Fruit fly (Drosophila melanogaster) whole organism, embryonic: ENCODE measurements around the gene CG33795.

Experiments used
- CG10209 ChIP-seq: fragments of 200-800 bp; sonication (Bioruptor generic); optimal IDR thresholded peaks from 3 replicates; lab custom pipeline; 2017; ENCODE audit warnings: missing biosample characterization, mild to moderate bottlenecking, missing genetic modification characterization, missing genetic modification reagents
- CG10979 ChIP-seq: fragments of 200-800 bp; sonication (Bioruptor generic); optimal IDR thresholded peaks from 2 replicates; lab custom pipeline; 2018; ENCODE audit warnings: missing biosample characterization, mild to moderate bottlenecking, missing genetic modification characterization, moderate library complexity
- CG12219 ChIP-seq: fragments of 200-800 bp; sonication (Bioruptor generic); optimal IDR thresholded peaks from 3 replicates; lab custom pipeline; 2018; ENCODE audit warnings: missing biosample characterization, mild to moderate bottlenecking, missing genetic modification characterization
- CG13287 ChIP-seq: fragments of 200-800 bp; sonication (Bioruptor generic); IDR thresholded peaks from 2 replicates; pipeline ENCODE4 v1.3.6; 2022; ENCODE audit warnings: missing biosample characterization, missing genetic modification characterization; ENCODE audit not compliant: partially characterized antibody
- CG16815 ChIP-seq: fragments of 200-800 bp; sonication (Bioruptor generic); optimal IDR thresholded peaks from 3 replicates; lab custom pipeline; 2017; ENCODE audit warnings: missing biosample characterization, mild to moderate bottlenecking, missing genetic modification characterization
- CG17802 ChIP-seq: fragments of 200-800 bp; sonication (Bioruptor generic); optimal IDR thresholded peaks from 2 replicates; lab custom pipeline; 2018; ENCODE audit warnings: missing biosample characterization, mild to moderate bottlenecking, missing genetic modification characterization, moderate library complexity
- CG18011 ChIP-seq: fragments of 200-800 bp; sonication (Bioruptor generic); optimal IDR thresholded peaks from 2 replicates; lab custom pipeline; 2017; ENCODE audit warnings: missing biosample characterization, missing genetic modification characterization, mild to moderate bottlenecking, moderate library complexity, missing genotype
- CG18262 ChIP-seq: fragments of 200-800 bp; optimal IDR thresholded peaks from 3 replicates; lab custom pipeline; 2019; ENCODE audit warnings: missing biosample characterization, mild to moderate bottlenecking, missing genetic modification characterization, moderate library complexity
- CG18619 ChIP-seq: fragments of 200-800 bp; sonication (Bioruptor generic); optimal IDR thresholded peaks from 3 replicates; lab custom pipeline; 2017; ENCODE audit warnings: missing biosample characterization, mild to moderate bottlenecking, missing genetic modification characterization
- CG2199 ChIP-seq: fragments of 200-800 bp; sonication (Bioruptor generic); IDR thresholded peaks from 3 replicates; pipeline ENCODE4 v1.3.6; 2022; ENCODE audit warnings: missing biosample characterization, missing genetic modification characterization
- CG3065 ChIP-seq: fragments of 200-800 bp; sonication (Bioruptor generic); optimal IDR thresholded peaks from 2 replicates; lab custom pipeline; 2016; ENCODE audit warnings: missing biosample characterization, missing genetic modification characterization
- CG31388 ChIP-seq: fragments of 200-800 bp; sonication (Bioruptor generic); optimal IDR thresholded peaks from 2 replicates; lab custom pipeline; 2016; ENCODE audit warnings: missing biosample characterization, missing genetic modification characterization
- CG3281 ChIP-seq: fragments of 200-800 bp; sonication (Bioruptor generic); optimal IDR thresholded peaks from 3 replicates; lab custom pipeline; 2017; ENCODE audit warnings: missing biosample characterization, mild to moderate bottlenecking, missing genetic modification characterization
- CG34376 ChIP-seq: fragments of 200-800 bp; sonication (Bioruptor generic); optimal IDR thresholded peaks from 2 replicates; lab custom pipeline; 2018; ENCODE audit warnings: missing biosample characterization, mild to moderate bottlenecking, missing genetic modification characterization
- CG42726 ChIP-seq: fragments of 200-800 bp; sonication (Bioruptor generic); IDR thresholded peaks from 2 replicates; pipeline ENCODE4 v1.3.6; 2022; ENCODE audit warnings: missing biosample characterization, missing genetic modification characterization; ENCODE audit not compliant: partially characterized antibody
- CG4617 ChIP-seq: fragments of 200-800 bp; sonication (Bioruptor generic); optimal IDR thresholded peaks from 3 replicates; lab custom pipeline; 2016; ENCODE audit warnings: missing biosample characterization, missing genetic modification characterization, borderline replicate concordance
- CG4854 ChIP-seq: fragments of 200-800 bp; sonication (Bioruptor generic); optimal IDR thresholded peaks from 2 replicates; lab custom pipeline; 2016; ENCODE audit warnings: missing biosample characterization, missing genetic modification characterization, inconsistent platforms
- CG6765 ChIP-seq: fragments of 200-800 bp; sonication (Bioruptor generic); optimal IDR thresholded peaks from 3 replicates; lab custom pipeline; 2017; ENCODE audit warnings: missing biosample characterization, mild to moderate bottlenecking, missing genetic modification characterization
- CG7987 ChIP-seq: fragments of 200-800 bp; sonication (Bioruptor generic); optimal IDR thresholded peaks from 2 replicates; lab custom pipeline; 2018; ENCODE audit warnings: missing biosample characterization, mild to moderate bottlenecking, missing genetic modification characterization, moderate library complexity
- CG8290 ChIP-seq, 3 experiments: fragments of 200-800 bp; sonication (Bioruptor generic); optimal IDR thresholded peaks; 2 replicates each; lab custom pipeline; 2016 to 2019; ENCODE audit warnings: missing biosample characterization in 3 of 3, missing genetic modification characterization in 3 of 3, mild to moderate bottlenecking in 2 of 3, moderate library complexity in 1 of 3
- CG8765 ChIP-seq: fragments of 200-800 bp; sonication (Bioruptor generic); IDR thresholded peaks from 2 replicates; pipeline ENCODE4 v1.3.6; 2022; ENCODE audit warnings: missing biosample characterization, missing genetic modification characterization
- CG9797 ChIP-seq: fragments of 200-800 bp; sonication (Bioruptor generic); optimal IDR thresholded peaks from 3 replicates; lab custom pipeline; 2018; ENCODE audit warnings: missing biosample characterization, mild to moderate bottlenecking, missing genetic modification characterization
- Camta ChIP-seq: fragments of 200-800 bp; sonication (Bioruptor generic); optimal IDR thresholded peaks from 2 replicates; lab custom pipeline; 2016; ENCODE audit warnings: missing biosample characterization, missing genetic modification characterization
- Doc2 ChIP-seq: fragments of 200-800 bp; sonication (Bioruptor generic); IDR thresholded peaks from 2 replicates; pipeline ENCODE4 v1.3.6; 2022; ENCODE audit warnings: missing biosample characterization, missing genetic modification characterization
- Eip74EF ChIP-seq, 2 experiments: fragments of 200-800 bp in 1 of 2; fragments of >200 bp in 1 of 2; sonication (Bioruptor generic) in 1 of 2; optimal IDR thresholded peaks; 2 replicates each; lab custom pipeline; 2017 to 2019; ENCODE audit warnings: missing biosample characterization in 2 of 2, missing genetic modification characterization in 2 of 2, mild to moderate bottlenecking in 1 of 2, moderate library complexity in 1 of 2
- Med ChIP-seq: fragments of 200-800 bp; sonication (Bioruptor generic); peaks from one replicate; lab custom pipeline; 2016; ENCODE audit warnings: missing biosample characterization, missing genetic modification characterization, mild to moderate bottlenecking, inconsistent platforms, moderate library complexity
- Mrtf ChIP-seq: fragments of 200-800 bp; sonication (Bioruptor generic); IDR thresholded peaks from 3 replicates; pipeline ENCODE4 v1.3.6; 2022; ENCODE audit warnings: missing biosample characterization, missing genetic modification characterization
- Rfx ChIP-seq: fragments of 200-800 bp; sonication (Bioruptor generic); IDR thresholded peaks from 2 replicates; pipeline ENCODE4 v1.3.6; 2022; ENCODE audit warnings: missing biosample characterization, missing genetic modification characterization
- Six4 ChIP-seq: fragments of 200-800 bp; sonication (Bioruptor generic); optimal IDR thresholded peaks from 2 replicates; lab custom pipeline; 2016; ENCODE audit warnings: missing biosample characterization, missing genetic modification characterization
- Sox102F ChIP-seq: fragments of 200-800 bp; sonication (Bioruptor generic); optimal IDR thresholded peaks from 2 replicates; lab custom pipeline; 2018; ENCODE audit warnings: missing biosample characterization, mild to moderate bottlenecking, missing genetic modification characterization, moderate library complexity
- Ssrp ChIP-seq: fragments of 200-800 bp; sonication (Bioruptor generic); optimal IDR thresholded peaks from 2 replicates; lab custom pipeline; 2018; ENCODE audit warnings: missing biosample characterization, mild to moderate bottlenecking, missing genetic modification characterization, moderate library complexity
- btn ChIP-seq: fragments of 200-800 bp; sonication (Bioruptor generic); optimal IDR thresholded peaks from 2 replicates; lab custom pipeline; 2016; ENCODE audit warnings: missing biosample characterization, missing genetic modification characterization
- cg ChIP-seq: fragments of 200-800 bp; sonication (Bioruptor generic); optimal IDR thresholded peaks from 3 replicates; lab custom pipeline; 2019; ENCODE audit warnings: missing biosample characterization, mild to moderate bottlenecking, missing genetic modification characterization, moderate library complexity
- chif ChIP-seq, 2 experiments: fragments of 200-800 bp; sonication (Bioruptor generic); optimal IDR thresholded peaks; 3 replicates each; lab custom pipeline; 2016; ENCODE audit warnings: missing biosample characterization in 2 of 2, missing genetic modification characterization in 2 of 2
- cwo ChIP-seq: fragments of 200-800 bp; sonication (Bioruptor generic); optimal IDR thresholded peaks from 3 replicates; lab custom pipeline; 2017; ENCODE audit warnings: missing biosample characterization, missing genetic modification characterization, mild to moderate bottlenecking, moderate library complexity, missing genetic modification reagents
- ems ChIP-seq: fragments of 200-800 bp; sonication (Bioruptor generic); optimal IDR thresholded peaks from 3 replicates; lab custom pipeline; 2016; ENCODE audit warnings: missing biosample characterization, missing genetic modification characterization
- fd96Cb ChIP-seq: fragments of 200-800 bp; sonication (Bioruptor generic); optimal IDR thresholded peaks from 2 replicates; lab custom pipeline; 2018; ENCODE audit warnings: missing biosample characterization, mild to moderate bottlenecking, missing genetic modification characterization, moderate library complexity
- hbn ChIP-seq: fragments of 200-800 bp; sonication (Bioruptor generic); IDR thresholded peaks from 2 replicates; pipeline ENCODE4 v1.3.6; 2022; ENCODE audit warnings: missing biosample characterization, missing genetic modification characterization; ENCODE audit not compliant: partially characterized antibody
- hth ChIP-seq: fragments of >200 bp; optimal IDR thresholded peaks from 2 replicates; lab custom pipeline; 2017; ENCODE audit warnings: inconsistent platforms
- lilli ChIP-seq: fragments of 200-800 bp; sonication (Bioruptor generic); optimal IDR thresholded peaks from 3 replicates; lab custom pipeline; 2016; ENCODE audit warnings: missing biosample characterization, missing genetic modification characterization
- lmd ChIP-seq: fragments of 200-800 bp; sonication (Bioruptor generic); IDR thresholded peaks from 2 replicates; pipeline ENCODE4 v1.3.6; 2022; ENCODE audit warnings: missing biosample characterization, missing genetic modification characterization
- maf-S ChIP-seq: fragments of 200-800 bp; sonication (Bioruptor generic); optimal IDR thresholded peaks from 2 replicates; lab custom pipeline; 2016; ENCODE audit warnings: missing biosample characterization, missing genetic modification characterization
- mirr ChIP-seq: fragments of 200-800 bp; sonication (Bioruptor generic); optimal IDR thresholded peaks from 3 replicates; lab custom pipeline; 2018; ENCODE audit warnings: missing biosample characterization, mild to moderate bottlenecking, missing genetic modification characterization
- pnt ChIP-seq: fragments of 200-800 bp; sonication (Bioruptor generic); optimal IDR thresholded peaks from 3 replicates; lab custom pipeline; 2016; ENCODE audit warnings: missing biosample characterization, missing genetic modification characterization
- prd ChIP-seq, 3 experiments: fragments of >200 bp in 2 of 3; fragments of 200-800 bp in 1 of 3; sonication (Bioruptor generic) in 1 of 3; optimal IDR thresholded peaks in 2 of 3; IDR thresholded peaks in 1 of 3; 2 replicates in 2 of 3; 3 replicates in 1 of 3; pipeline versions ENCODE4 v1.3.6 to Lab custom; 2017 to 2022; ENCODE audit warnings: missing biosample characterization in 1 of 3, missing genetic modification characterization in 1 of 3
- rib ChIP-seq: fragments of 200-800 bp; sonication (Bioruptor generic); IDR thresholded peaks from 2 replicates; pipeline ENCODE4 v1.3.6; 2022; ENCODE audit warnings: missing biosample characterization, missing genetic modification characterization
- scrt ChIP-seq: fragments of 200-800 bp; sonication (Bioruptor generic); optimal IDR thresholded peaks from 2 replicates; lab custom pipeline; 2018; ENCODE audit warnings: missing biosample characterization, mild to moderate bottlenecking, missing genetic modification characterization, moderate library complexity
- sens-2 ChIP-seq: fragments of 200-800 bp; sonication (Bioruptor generic); IDR thresholded peaks from 2 replicates; pipeline ENCODE4 v1.3.6; 2022; ENCODE audit warnings: missing biosample characterization, missing genetic modification characterization
- so ChIP-seq: fragments of 200-800 bp; sonication (Bioruptor generic); IDR thresholded peaks from 3 replicates; pipeline ENCODE4 v1.3.6; 2022; ENCODE audit warnings: missing biosample characterization, missing genetic modification characterization
- z ChIP-seq: fragments of 200-800 bp; sonication (Bioruptor generic); IDR thresholded peaks from 3 replicates; pipeline ENCODE4 v1.3.6; 2022; ENCODE audit warnings: missing biosample characterization, missing genetic modification characterization

Gene CG33795

dm6 chr3L:16147819-16148236 lies 23.4 kb downstream of the CG33795 start (continued):
- no peak for TF ChIP-seq hth (lab: Kevin White, UChicago)
- TF ChIP-seq CG12219 (GFP tag; lab: Kevin White, UChicago): no peak
- TF ChIP-seq so: no peak
- peak; percentile 57 for TF ChIP-seq CG3281 (GFP tag; lab: Kevin White, UChicago)
- no peak for TF ChIP-seq CG9797 (GFP tag; lab: Kevin White, UChicago)
- TF ChIP-seq ems (GFP tag; lab: Kevin White, UChicago): no peak
- no peak for TF ChIP-seq z (GFP tag; lab: Robert Waterston, UW)
- peak; percentile 34 for TF ChIP-seq CG18619
- TF ChIP-seq CG13287 (GFP tag; lab: Robert Waterston, UW): no peak
- TF ChIP-seq pnt (GFP tag; lab: Kevin White, UChicago): peak; percentile 8
- no peak for TF ChIP-seq Ssrp
- no peak for TF ChIP-seq prd (optimal IDR thresholded peaks at IDR 0.05; lab: Kevin White, UChicago)
- no peak for TF ChIP-seq prd (GFP tag; IDR thresholded peaks at IDR 0.05; lab: Robert Waterston, UW)
- no peak for TF ChIP-seq fd96Cb (tag; lab: Kevin White, UChicago)
- no peak for TF ChIP-seq hbn (GFP tag; lab: Robert Waterston, UW)
- TF ChIP-seq rib (GFP tag; lab: Robert Waterston, UW): no peak
- TF ChIP-seq lilli (GFP tag; lab: Kevin White, UChicago): peak; percentile 8
- TF ChIP-seq cwo (GFP tag; lab: Kevin White, UChicago): peak; percentile 47
- no peak for TF ChIP-seq sens-2 (GFP tag; lab: Robert Waterston, UW)
- TF ChIP-seq Doc2 (GFP tag; lab: Robert Waterston, UW): no peak
- no peak for TF ChIP-seq Rfx (GFP tag; lab: Robert Waterston, UW)
- no peak for TF ChIP-seq CG18011
- TF ChIP-seq CG10209 (GFP tag; lab: Kevin White, UChicago): peak; percentile 35
- no peak for TF ChIP-seq CG42726 (GFP tag; lab: Robert Waterston, UW)
- no peak for TF ChIP-seq CG8765
- TF ChIP-seq mirr (GFP tag; lab: Kevin White, UChicago): no peak
- peak; percentile 23 for TF ChIP-seq Camta (GFP tag; lab: Kevin White, UChicago)
- no peak for TF ChIP-seq CG7987
- no peak for TF ChIP-seq cg
- TF ChIP-seq CG10979: no peak
- peak; percentile 6 for TF ChIP-seq CG6765 (GFP tag; lab: Kevin White, UChicago)
- TF ChIP-seq CG16815 (GFP tag; lab: Kevin White, UChicago): no peak
- no peak for TF ChIP-seq CG2199
- no peak for TF ChIP-seq Six4 (GFP tag; lab: Kevin White, UChicago)
- TF ChIP-seq chif (GFP tag; optimal IDR thresholded peaks at IDR 0.05; lab: Kevin White, UChicago): peak; percentile 3 to 14
- TF ChIP-seq lmd (GFP tag; lab: Robert Waterston, UW): no peak
- peak; percentile 13 for TF ChIP-seq CG8290 (GFP tag; optimal IDR thresholded peaks at IDR 0.05; lab: Kevin White, UChicago)
- peak; percentile 29 to 38 for TF ChIP-seq CG8290 (tag; optimal IDR thresholded peaks at IDR 0.05; lab: Kevin White, UChicago)
- peak; percentile 77 for TF ChIP-seq Med (GFP tag; lab: Kevin White, UChicago)
- no peak for TF ChIP-seq CG4617 (GFP tag; lab: Kevin White, UChicago)
- peak; percentile 20 for TF ChIP-seq CG18262 (tag; lab: Kevin White, UChicago)
- no peak for TF ChIP-seq Eip74EF (GFP tag; optimal IDR thresholded peaks at IDR 0.05; lab: Kevin White, UChicago)
- TF ChIP-seq btn (GFP tag; lab: Kevin White, UChicago): no peak
- no peak for TF ChIP-seq CG3065
- TF ChIP-seq CG17802 (tag; lab: Kevin White, UChicago): no peak
- peak; percentile 29 for TF ChIP-seq Sox102F
- TF ChIP-seq maf-S: no peak
- TF ChIP-seq CG4854: no peak
- TF ChIP-seq CG34376 (GFP tag; lab: Kevin White, UChicago): peak; percentile 7
- TF ChIP-seq Mrtf: no peak
- no peak for TF ChIP-seq scrt (GFP tag; lab: Kevin White, UChicago)
- no peak for TF ChIP-seq CG31388 (GFP tag; lab: Kevin White, UChicago)
